Worm (Caenorhabditis elegans) whole organism, early embryonic: Measurements from ENCODE around the gene F55F3.4.

Experiments
- B0310.2 ChIP-seq: sonication (generic microtip); optimal IDR thresholded peaks from 2 replicates; lab custom pipeline; 2016; ENCODE audit warnings: mild to moderate bottlenecking, missing genetic modification characterization, missing compliant biosample characterization
- F13C5.2 ChIP-seq: sonication (generic microtip); optimal IDR thresholded peaks from 2 replicates; lab custom pipeline; 2017; ENCODE audit warnings: mild to moderate bottlenecking, missing genetic modification characterization, inconsistent platforms, missing compliant biosample characterization
- aly-1 ChIP-seq: sonication (generic microtip); optimal IDR thresholded peaks from 2 replicates; lab custom pipeline; 2016; ENCODE audit warnings: missing genetic modification characterization, missing compliant biosample characterization
- ama-1 ChIP-seq: fragments of 150-350 bp; optimal IDR thresholded peaks from 2 replicates; lab custom pipeline; 2014
- ceh-13 ChIP-seq: fragments of 200-800 bp; sonication (Bioruptor generic); optimal IDR thresholded peaks from 2 replicates; lab custom pipeline; 2018; ENCODE audit warnings: mild to moderate bottlenecking, missing genetic modification characterization, missing compliant biosample characterization
- ceh-36 ChIP-seq: sonication (generic microtip); optimal IDR thresholded peaks from 2 replicates; lab custom pipeline; 2016; ENCODE audit warnings: missing genetic modification characterization, inconsistent platforms, missing compliant biosample characterization
- ets-7 ChIP-seq: sonication (generic microtip); optimal IDR thresholded peaks from 2 replicates; lab custom pipeline; 2016; ENCODE audit warnings: missing genotype, missing genetic modification characterization, missing compliant biosample characterization
- flt-1 ChIP-seq: fragments of 200-800 bp; sonication (Bioruptor generic); IDR thresholded peaks from 2 replicates; pipeline ENCODE4 v1.3.6; 2022; ENCODE audit warnings: missing genetic modification characterization, missing compliant biosample characterization
- hmbx-1 ChIP-seq: sonication (generic microtip); optimal IDR thresholded peaks from 2 replicates; lab custom pipeline; 2016; ENCODE audit warnings: mild to moderate bottlenecking, missing genetic modification characterization, missing compliant biosample characterization
- hmg-4 ChIP-seq: fragments of 200-800 bp; sonication (Bioruptor generic); optimal IDR thresholded peaks from 2 replicates; lab custom pipeline; 2018; ENCODE audit warnings: mild to moderate bottlenecking, missing genetic modification characterization, missing compliant biosample characterization
- hnd-1 ChIP-seq: sonication (generic microtip); optimal IDR thresholded peaks from 2 replicates; lab custom pipeline; 2016; ENCODE audit warnings: missing genetic modification characterization, missing compliant biosample characterization
- pes-1 ChIP-seq: fragments of 200-800 bp; sonication (Bioruptor generic); IDR thresholded peaks from 2 replicates; pipeline ENCODE4 v1.3.6; 2022; ENCODE audit warnings: missing genetic modification reagents, missing genetic modification characterization, missing compliant biosample characterization
- scrt-1 ChIP-seq: fragments of 200-800 bp; sonication (Bioruptor generic); IDR thresholded peaks from 2 replicates; pipeline ENCODE4 v1.3.6; 2022; ENCODE audit warnings: missing genetic modification characterization, missing compliant biosample characterization
- sea-1 ChIP-seq: fragments of 200-800 bp; sonication (Bioruptor generic); conservative IDR thresholded peaks from 2 replicates; pipeline ENCODE4 v1.3.6; 2022; ENCODE audit warnings: missing genetic modification characterization, missing compliant biosample characterization
- tbx-11 ChIP-seq: fragments of 200-800 bp; sonication (Bioruptor generic); IDR thresholded peaks from 2 replicates; pipeline ENCODE4 v1.3.6; 2022; ENCODE audit warnings: missing genetic modification characterization, missing compliant biosample characterization
- tbx-37 ChIP-seq: fragments of 200-800 bp; sonication (Bioruptor generic); conservative IDR thresholded peaks from 2 replicates; pipeline ENCODE4 v1.3.6; 2022; ENCODE audit warnings: missing genetic modification reagents, missing genetic modification characterization, missing compliant biosample characterization
- tra-4 ChIP-seq: sonication (generic microtip); optimal IDR thresholded peaks from 2 replicates; lab custom pipeline; 2017; ENCODE audit warnings: missing genetic modification characterization, missing compliant biosample characterization

Gene F55F3.4

DNA sequence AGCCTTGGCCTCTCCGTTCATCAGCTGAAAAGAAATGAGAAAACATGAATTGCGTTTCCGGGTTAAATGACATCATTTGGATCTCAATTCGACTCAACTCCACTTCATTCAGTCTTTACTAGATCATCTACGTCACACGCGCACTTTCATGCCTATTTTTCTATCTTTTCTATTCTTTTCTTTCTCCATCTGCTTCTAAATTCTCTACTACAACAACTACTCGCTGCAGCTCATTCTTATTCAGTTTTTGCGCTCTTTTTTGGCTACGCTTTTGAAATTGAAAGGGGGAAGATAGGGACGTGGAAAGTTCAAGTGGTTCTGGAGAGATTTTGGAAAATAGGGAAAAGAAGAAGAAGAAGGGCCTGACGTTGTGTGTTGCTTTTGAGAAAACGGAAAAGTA, 16.8 kb upstream of the F55F3.4 start:
- TF ChIP-seq ceh-36 (tag; lab: Kevin White, UChicago) (no peak), ceh-13 (GFP tag; lab: Kevin White, UChicago) (no peak), hmbx-1 (tag; lab: Kevin White, UChicago) (no peak), scrt-1 (GFP tag; lab: Robert Waterston, UW) (no peak), aly-1 (tag; lab: Kevin White, UChicago) (no peak), tra-4 (no peak), ama-1 (lab: Kevin White, UChicago) (no peak), flt-1 (GFP tag; lab: Robert Waterston, UW) (no peak), F13C5.2 (tag; lab: Kevin White, UChicago) (no peak), hmg-4 (GFP tag; lab: Kevin White, UChicago) (no peak), B0310.2 (no peak), sea-1 (GFP tag; lab: Robert Waterston, UW) (no peak), pes-1 (GFP tag; lab: Robert Waterston, UW) (no peak), tbx-37 (GFP tag; lab: Robert Waterston, UW) (no peak), ets-7 (tag; lab: Kevin White, UChicago) (no peak), tbx-11 (GFP tag; lab: Robert Waterston, UW) (no peak), hnd-1 (no peak)

- TF ChIP-seq B0310.2, result no peak
- no peak for TF ChIP-seq pes-1 (GFP tag; lab: Robert Waterston, UW)
These were observed 14.8 kb upstream of the F55F3.4 start, which contains the start of gene nkb-3 for ce11 chrX:13770508-13770978. Gene nkb-3, minus strand, starts transcription at chrX:13770558.

- no peak for TF ChIP-seq tbx-37 (GFP tag; lab: Robert Waterston, UW)
- no peak for TF ChIP-seq sea-1 (GFP tag; lab: Robert Waterston, UW)
- no peak for TF ChIP-seq hmg-4 (GFP tag; lab: Kevin White, UChicago)
- no peak for TF ChIP-seq ama-1 (lab: Kevin White, UChicago)
- no peak for TF ChIP-seq tra-4
- TF ChIP-seq ets-7 (tag; lab: Kevin White, UChicago), result no peak
- TF ChIP-seq F13C5.2 (tag; lab: Kevin White, UChicago), result no peak
- no peak for TF ChIP-seq pes-1 (GFP tag; lab: Robert Waterston, UW)
- TF ChIP-seq aly-1 (tag; lab: Kevin White, UChicago), result no peak
- TF ChIP-seq B0310.2, result no peak
- TF ChIP-seq flt-1 (GFP tag; lab: Robert Waterston, UW), result no peak
- TF ChIP-seq hnd-1, result no peak
- no peak for TF ChIP-seq ceh-13 (GFP tag; lab: Kevin White, UChicago)
These were observed 12.6 kb upstream of the F55F3.4 start for ce11 chrX:13772734-13773133.

DNA sequence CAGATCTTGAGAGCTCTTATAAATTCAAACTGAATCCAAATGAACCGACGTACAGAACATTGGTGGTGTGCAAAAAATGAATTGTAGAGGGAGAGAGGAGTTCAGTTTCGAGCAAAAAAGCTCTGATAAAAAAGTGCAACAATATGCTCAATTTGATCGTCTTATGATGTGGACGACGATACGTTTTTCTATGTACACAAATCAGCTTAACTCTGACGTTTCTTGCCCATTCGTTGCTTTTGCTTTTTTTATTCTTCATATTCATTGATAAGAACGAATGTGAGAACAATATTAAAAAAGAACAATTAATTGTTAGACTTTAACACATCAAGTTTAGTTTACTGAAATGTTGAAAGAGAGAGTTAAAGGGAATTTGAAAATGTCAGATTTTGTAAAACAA, 11.2 kb upstream of the F55F3.4 start:
- no peak for TF ChIP-seq sea-1 (GFP tag; lab: Robert Waterston, UW)
- TF ChIP-seq ets-7 (tag; lab: Kevin White, UChicago), result no peak
- TF ChIP-seq hnd-1, result no peak
- no peak for TF ChIP-seq tbx-37 (GFP tag; lab: Robert Waterston, UW)
- TF ChIP-seq aly-1 (tag; lab: Kevin White, UChicago), result no peak
- TF ChIP-seq hmbx-1 (tag; lab: Kevin White, UChicago), result no peak
- no peak for TF ChIP-seq tbx-11 (GFP tag; lab: Robert Waterston, UW)
- no peak for TF ChIP-seq ceh-13 (GFP tag; lab: Kevin White, UChicago)
- no peak for TF ChIP-seq ama-1 (lab: Kevin White, UChicago)
- TF ChIP-seq B0310.2, result no peak
- no peak for TF ChIP-seq flt-1 (GFP tag; lab: Robert Waterston, UW)
- no peak for TF ChIP-seq hmg-4 (GFP tag; lab: Kevin White, UChicago)
- no peak for TF ChIP-seq tra-4

DNA sequence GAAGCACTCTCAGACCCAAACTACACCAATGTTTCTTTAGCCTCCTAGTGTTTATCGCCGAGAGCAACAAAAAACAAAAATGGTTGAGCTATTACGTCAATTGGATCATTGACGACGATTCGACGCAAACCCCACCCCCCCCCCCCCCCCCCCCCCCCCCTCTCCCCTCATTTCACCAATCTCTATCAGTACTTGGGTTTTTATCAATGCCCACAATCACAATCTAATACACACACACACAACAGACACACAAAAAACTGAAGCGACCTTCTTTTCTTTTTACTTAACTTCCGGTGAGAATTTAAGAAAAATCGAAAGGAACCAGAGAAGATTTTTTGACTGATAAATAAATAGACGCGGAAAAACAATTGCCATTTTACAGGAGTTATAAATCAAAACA, 9.9 kb upstream of the F55F3.4 start:
- TF ChIP-seq hnd-1 (no peak), pes-1 (GFP tag; lab: Robert Waterston, UW) (no peak), tra-4 (no peak), hmbx-1 (tag; lab: Kevin White, UChicago) (no peak), ceh-13 (GFP tag; lab: Kevin White, UChicago) (no peak), ama-1 (lab: Kevin White, UChicago) (no peak), flt-1 (GFP tag; lab: Robert Waterston, UW) (no peak), tbx-37 (GFP tag; lab: Robert Waterston, UW) (no peak), aly-1 (tag; lab: Kevin White, UChicago) (no peak), B0310.2 (no peak), hmg-4 (GFP tag; lab: Kevin White, UChicago) (no peak), sea-1 (GFP tag; lab: Robert Waterston, UW) (no peak)

- TF ChIP-seq tbx-37 (GFP tag; lab: Robert Waterston, UW), result 0 out of 2 replicates have a peak, but pooled peaks have one; percentile 22
- peak; percentile 42; the same call in 1 of the 2 replicates for TF ChIP-seq flt-1 (GFP tag; lab: Robert Waterston, UW)
- TF ChIP-seq hnd-1, result peak; percentile 14
- no peak for TF ChIP-seq tra-4
- no peak for TF ChIP-seq hmbx-1 (tag; lab: Kevin White, UChicago)
- TF ChIP-seq scrt-1 (GFP tag; lab: Robert Waterston, UW), result 0 out of 2 replicates have a peak, but pooled peaks have one; percentile 36
- no peak for TF ChIP-seq ets-7 (tag; lab: Kevin White, UChicago)
- TF ChIP-seq F13C5.2 (tag; lab: Kevin White, UChicago), result peak; percentile 24
- TF ChIP-seq ama-1 (lab: Kevin White, UChicago), result no peak
- no peak for TF ChIP-seq aly-1 (tag; lab: Kevin White, UChicago)
- TF ChIP-seq tbx-11 (GFP tag; lab: Robert Waterston, UW), result peak; percentile 51; the same call in 1 of the 2 replicates
- no peak; the same call in 1 of the 2 replicates for TF ChIP-seq pes-1 (GFP tag; lab: Robert Waterston, UW)
These were observed 3.8 kb upstream of the F55F3.4 start for ce11 chrX:13781445-13782073.

DNA sequence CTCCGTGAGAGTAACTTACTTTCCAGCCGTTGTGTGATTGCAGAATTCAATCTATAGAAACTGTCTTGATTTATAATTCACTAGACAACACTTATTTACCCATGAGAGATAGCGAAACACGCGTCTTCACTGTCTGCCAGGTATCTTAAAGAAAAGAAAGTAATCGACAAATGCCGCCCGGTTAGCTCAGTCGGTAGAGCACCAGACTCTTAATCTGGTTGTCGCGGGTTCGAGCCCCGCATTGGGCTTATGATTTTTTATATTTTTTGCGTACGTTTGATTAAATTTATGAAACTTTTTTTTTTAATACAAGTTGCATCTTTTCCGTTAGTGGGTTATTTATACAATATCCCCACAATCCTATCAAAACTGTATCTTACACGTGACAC, 3.3 kb upstream of the F55F3.4 start:
- TF ChIP-seq B0310.2, result no peak
- no peak for TF ChIP-seq tra-4
- TF ChIP-seq flt-1 (GFP tag; lab: Robert Waterston, UW), result no peak
- TF ChIP-seq tbx-37 (GFP tag; lab: Robert Waterston, UW), result no peak
- no peak for TF ChIP-seq ama-1 (lab: Kevin White, UChicago)
- no peak for TF ChIP-seq pes-1 (GFP tag; lab: Robert Waterston, UW)
- TF ChIP-seq scrt-1 (GFP tag; lab: Robert Waterston, UW), result no peak
- TF ChIP-seq hmbx-1 (tag; lab: Kevin White, UChicago), result no peak
- no peak for TF ChIP-seq hmg-4 (GFP tag; lab: Kevin White, UChicago)
- no peak for TF ChIP-seq F13C5.2 (tag; lab: Kevin White, UChicago)
- TF ChIP-seq hnd-1, result no peak
- TF ChIP-seq sea-1 (GFP tag; lab: Robert Waterston, UW), result no peak
- TF ChIP-seq ets-7 (tag; lab: Kevin White, UChicago), result no peak
- no peak for TF ChIP-seq ceh-13 (GFP tag; lab: Kevin White, UChicago)
- TF ChIP-seq ceh-36 (tag; lab: Kevin White, UChicago), result no peak
- TF ChIP-seq aly-1 (tag; lab: Kevin White, UChicago), result no peak
- TF ChIP-seq tbx-11 (GFP tag; lab: Robert Waterston, UW), result no peak
